Worm (Caenorhabditis elegans) whole organism, L3 larva: Measurements from ENCODE around the gene F22F4.5.
A peak's percentile ranks its signal among the peaks of the same experiment; 100 is the strongest.

Source experiments
- ZK546.5 ChIP-seq: sonication (generic microtip); optimal IDR thresholded peaks from 2 replicates; lab custom pipeline; 2017; ENCODE audit warnings: missing biosample characterization, missing genetic modification characterization
- aly-2 ChIP-seq: fragments of 150-350 bp; optimal IDR thresholded peaks from 2 replicates; lab custom pipeline; 2014; ENCODE audit warnings: missing biosample characterization, missing genetic modification characterization
- ama-1 ChIP-seq: fragments of 150-350 bp; optimal IDR thresholded peaks from 2 replicates; lab custom pipeline; 2018
- ceh-16 ChIP-seq: sonication (generic microtip); optimal IDR thresholded peaks from 2 replicates; lab custom pipeline; 2017; ENCODE audit warnings: missing biosample characterization, missing genetic modification characterization
- ceh-28 ChIP-seq: fragments of 150-350 bp; optimal IDR thresholded peaks from 2 replicates; lab custom pipeline; 2014; ENCODE audit warnings: missing biosample characterization, missing genetic modification reagents, missing genetic modification characterization
- ceh-82 ChIP-seq: fragments of 150-350 bp; optimal IDR thresholded peaks from 2 replicates; lab custom pipeline; 2014; ENCODE audit warnings: missing biosample characterization, missing genetic modification characterization
- daf-12 ChIP-seq: fragments of 150-350 bp; optimal IDR thresholded peaks from 2 replicates; lab custom pipeline; 2014; ENCODE audit warnings: missing biosample characterization, missing genetic modification reagents, missing genetic modification characterization
- egl-27 ChIP-seq: sonication (generic microtip); optimal IDR thresholded peaks from 4 replicates; lab custom pipeline; 2017; ENCODE audit warnings: missing biosample characterization, missing genetic modification reagents, missing genetic modification characterization
- egl-5 ChIP-seq: fragments of 150-350 bp; optimal IDR thresholded peaks from 2 replicates; lab custom pipeline; 2017; ENCODE audit warnings: missing biosample characterization, missing genetic modification reagents, missing genetic modification characterization, inconsistent platforms
- elt-1 ChIP-seq: fragments of 150-350 bp; optimal IDR thresholded peaks from 2 replicates; lab custom pipeline; 2014; ENCODE audit warnings: missing biosample characterization, missing genetic modification characterization
- elt-2 ChIP-seq: sonication (generic microtip); optimal IDR thresholded peaks from 2 replicates; lab custom pipeline; 2016; ENCODE audit warnings: missing genetic modification reagents, mild to moderate bottlenecking, missing genetic modification characterization, missing compliant biosample characterization
- elt-3 ChIP-seq, 3 experiments: fragments of 150-350 bp in 1 of 3; sonication (generic microtip) in 2 of 3; optimal IDR thresholded peaks; 2 replicates in 2 of 3; 4 replicates in 1 of 3; lab custom pipeline; 2014 to 2017; ENCODE audit warnings: missing biosample characterization in 3 of 3, missing genetic modification characterization in 3 of 3
- eor-1 ChIP-seq, 2 experiments: fragments of 150-350 bp; optimal IDR thresholded peaks; 2 replicates each; lab custom pipeline; 2014 to 2018; ENCODE audit warnings: missing biosample characterization in 2 of 2, missing genetic modification characterization in 2 of 2
- fkh-10 ChIP-seq: sonication (generic microtip); optimal IDR thresholded peaks from 2 replicates; lab custom pipeline; 2017; ENCODE audit warnings: missing biosample characterization, missing genetic modification reagents, missing genetic modification characterization
- fkh-2 ChIP-seq: fragments of 150-350 bp; optimal IDR thresholded peaks from 2 replicates; lab custom pipeline; 2014; ENCODE audit warnings: missing biosample characterization, missing genetic modification reagents, missing genetic modification characterization
- fos-1 ChIP-seq: fragments of 150-350 bp; optimal IDR thresholded peaks from 2 replicates; lab custom pipeline; 2014; ENCODE audit warnings: missing biosample characterization, missing genetic modification characterization
- hmg-11 ChIP-seq: sonication (generic microtip); optimal IDR thresholded peaks from 2 replicates; lab custom pipeline; 2016; ENCODE audit warnings: missing genetic modification characterization, missing compliant biosample characterization
- jun-1 ChIP-seq: fragments of 150-350 bp; optimal IDR thresholded peaks from 2 replicates; lab custom pipeline; 2014; ENCODE audit warnings: missing biosample characterization, missing genetic modification reagents, missing genetic modification characterization
- lin-15B ChIP-seq: fragments of 150-350 bp; optimal IDR thresholded peaks from 2 replicates; lab custom pipeline; 2014; ENCODE audit warnings: missing biosample characterization, missing genetic modification characterization
- lin-39 ChIP-seq: fragments of 150-350 bp; optimal IDR thresholded peaks from 2 replicates; lab custom pipeline; 2018; ENCODE audit warnings: missing biosample characterization, missing genetic modification reagents, missing genetic modification characterization
- mdl-1 ChIP-seq: fragments of 150-350 bp; optimal IDR thresholded peaks from 2 replicates; lab custom pipeline; 2014; ENCODE audit warnings: missing biosample characterization, missing genetic modification characterization
- nfya-1 ChIP-seq: sonication (generic microtip); optimal IDR thresholded peaks from 2 replicates; lab custom pipeline; 2017; ENCODE audit warnings: missing genetic modification characterization, mild to moderate bottlenecking, missing compliant biosample characterization, antibody characterized with exemption, moderate library complexity; ENCODE audit not compliant: insufficient read depth
- nhr-11 ChIP-seq: fragments of 150-350 bp; optimal IDR thresholded peaks from 2 replicates; lab custom pipeline; 2014; ENCODE audit warnings: missing biosample characterization, missing genetic modification characterization
- nhr-237 ChIP-seq: fragments of 150-350 bp; optimal IDR thresholded peaks from 2 replicates; lab custom pipeline; 2014; ENCODE audit warnings: missing biosample characterization, missing genetic modification characterization
- nhr-43 ChIP-seq: sonication (generic microtip); optimal IDR thresholded peaks from 2 replicates; lab custom pipeline; 2016; ENCODE audit warnings: mild to moderate bottlenecking, missing genetic modification characterization, missing compliant biosample characterization; ENCODE audit not compliant: poor library complexity, severe bottlenecking
- nhr-77 ChIP-seq: fragments of 150-350 bp; optimal IDR thresholded peaks from 2 replicates; lab custom pipeline; 2014; ENCODE audit warnings: missing biosample characterization, missing genetic modification characterization
- pha-4 ChIP-seq: fragments of 150-350 bp; optimal IDR thresholded peaks from 2 replicates; lab custom pipeline; 2014; ENCODE audit warnings: missing biosample characterization, missing genetic modification reagents, missing genetic modification characterization
- pqm-1 ChIP-seq: fragments of 150-350 bp; optimal IDR thresholded peaks from 2 replicates; lab custom pipeline; 2017; ENCODE audit warnings: missing biosample characterization, missing genetic modification characterization, inconsistent platforms
- snpc-4 ChIP-seq: fragments of 150-350 bp; optimal IDR thresholded peaks from 2 replicates; lab custom pipeline; 2014; ENCODE audit warnings: missing biosample characterization, missing genetic modification characterization
- tbx-2 ChIP-seq: sonication (generic microtip); optimal IDR thresholded peaks from 2 replicates; lab custom pipeline; 2016; ENCODE audit warnings: mild to moderate bottlenecking, missing genetic modification characterization, missing compliant biosample characterization
- unc-39 ChIP-seq: sonication (generic microtip); optimal IDR thresholded peaks from 4 replicates; lab custom pipeline; 2017; ENCODE audit warnings: missing biosample characterization, missing genetic modification characterization
- unc-62 ChIP-seq: fragments of 150-350 bp; sonication (generic microtip); optimal IDR thresholded peaks from 4 replicates; lab custom pipeline; 2014; ENCODE audit warnings: missing biosample characterization, missing genetic modification reagents, missing genetic modification characterization
- zag-1 ChIP-seq: fragments of 150-350 bp; optimal IDR thresholded peaks from 2 replicates; lab custom pipeline; 2014; ENCODE audit warnings: missing biosample characterization, missing genetic modification characterization
- ztf-4 ChIP-seq: fragments of 150-350 bp; optimal IDR thresholded peaks from 2 replicates; lab custom pipeline; 2014; ENCODE audit warnings: missing biosample characterization, missing genetic modification characterization

The F22F4.5 gene

DNA sequence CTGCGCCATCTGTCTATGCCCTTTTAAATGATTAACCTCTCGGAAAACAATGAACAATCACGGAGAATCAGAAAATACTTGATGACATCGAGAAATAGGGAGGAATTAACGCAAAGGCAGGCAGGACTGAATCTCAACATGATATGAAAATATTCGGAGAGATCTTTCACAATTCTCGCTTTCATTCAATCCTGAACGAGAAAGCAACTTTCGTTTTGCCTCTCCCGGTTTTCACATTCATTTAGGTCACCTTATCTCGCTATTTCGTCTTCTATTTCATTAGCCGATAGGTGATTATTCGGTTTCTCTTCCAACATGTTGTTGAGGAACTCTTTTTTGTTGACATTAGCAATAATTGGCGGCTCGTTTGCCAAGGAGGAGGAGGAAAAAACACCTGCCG lies 11.6 kb upstream of the F22F4.5 start:
- TF ChIP-seq elt-2 (tag; lab: Kevin White, UChicago) (no peak), nhr-77 (no peak), nhr-43 (tag; lab: Kevin White, UChicago) (peak; percentile 41), pqm-1 (tag; lab: Kevin White, UChicago) (no peak), unc-62 (GFP tag; lab: Kevin White, UChicago) (no peak), ceh-82 (tag; lab: Kevin White, UChicago) (no peak), daf-12 (tag; lab: Kevin White, UChicago) (no peak)

DNA sequence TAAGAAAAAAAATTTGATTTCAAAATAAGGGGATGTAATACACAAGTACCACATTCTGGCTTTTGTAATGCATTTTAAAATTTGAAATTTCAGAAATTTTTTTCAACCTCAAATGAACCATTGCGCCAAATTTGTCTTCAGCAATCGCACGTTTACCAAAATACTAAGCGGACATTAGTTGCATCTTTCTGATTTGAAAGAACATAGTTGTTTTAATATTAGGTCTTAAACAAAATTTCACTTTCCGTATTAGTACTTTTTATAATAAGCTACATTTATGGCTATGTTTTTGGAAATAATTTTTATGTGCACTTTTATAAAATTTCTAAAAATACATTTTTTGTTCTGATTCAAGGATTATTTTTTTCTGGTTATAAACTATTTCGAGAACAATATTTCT lies 11.2 kb upstream of the F22F4.5 start, which contains the start of gene sups-1:
sups-1 (plus strand) TSS at position 301 of the 400 bp plus-strand sequence.
- TF ChIP-seq unc-62 (GFP tag; lab: Kevin White, UChicago), result no peak
- no peak for TF ChIP-seq nfya-1 (tag; lab: Kevin White, UChicago)
- no peak for TF ChIP-seq elt-3 (tag; optimal IDR thresholded peaks at IDR 0.05; lab: Kevin White, UChicago)
- no peak for TF ChIP-seq egl-27 (tag; lab: Kevin White, UChicago)
- TF ChIP-seq nhr-11 (tag; lab: Kevin White, UChicago), result no peak
- TF ChIP-seq ZK546.5 (tag; lab: Kevin White, UChicago), result no peak
- no peak for TF ChIP-seq ama-1 (lab: Kevin White, UChicago)
- no peak for TF ChIP-seq lin-39 (tag; lab: Kevin White, UChicago)
- TF ChIP-seq pha-4 (tag; lab: Kevin White, UChicago), result no peak
- TF ChIP-seq aly-2 (tag; lab: Kevin White, UChicago), result no peak
- no peak for TF ChIP-seq tbx-2 (tag; lab: Kevin White, UChicago)
- TF ChIP-seq lin-15B (tag; lab: Kevin White, UChicago), result no peak
- no peak for TF ChIP-seq snpc-4 (tag; lab: Kevin White, UChicago)
- no peak for TF ChIP-seq ztf-4
- TF ChIP-seq elt-1 (tag; lab: Kevin White, UChicago), result no peak
- no peak for TF ChIP-seq ceh-28 (tag; lab: Kevin White, UChicago)
- no peak for TF ChIP-seq nhr-237 (tag; lab: Kevin White, UChicago)
- TF ChIP-seq fkh-10 (GFP tag; lab: Kevin White, UChicago), result no peak

DNA sequence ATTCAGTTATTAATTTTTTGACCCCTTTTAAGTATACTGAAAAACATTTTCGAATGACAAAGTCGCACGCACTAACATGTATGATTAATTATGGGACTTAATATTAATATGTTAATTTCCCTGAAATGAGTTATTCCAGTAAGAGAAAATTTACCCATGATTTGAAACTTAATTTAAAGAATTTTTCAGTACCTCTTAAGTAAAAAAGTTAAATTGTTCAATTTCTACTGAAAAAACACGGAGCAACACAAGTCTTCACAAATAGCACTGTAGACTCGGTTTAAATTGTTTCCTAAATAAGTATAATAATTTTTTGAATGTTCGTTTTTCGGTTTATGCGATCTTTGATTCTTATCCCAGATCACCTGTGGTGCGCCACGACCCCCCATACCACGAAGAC lies 9.8 kb upstream of the F22F4.5 start:
- TF ChIP-seq jun-1 (tag; lab: Kevin White, UChicago), result no peak

DNA sequence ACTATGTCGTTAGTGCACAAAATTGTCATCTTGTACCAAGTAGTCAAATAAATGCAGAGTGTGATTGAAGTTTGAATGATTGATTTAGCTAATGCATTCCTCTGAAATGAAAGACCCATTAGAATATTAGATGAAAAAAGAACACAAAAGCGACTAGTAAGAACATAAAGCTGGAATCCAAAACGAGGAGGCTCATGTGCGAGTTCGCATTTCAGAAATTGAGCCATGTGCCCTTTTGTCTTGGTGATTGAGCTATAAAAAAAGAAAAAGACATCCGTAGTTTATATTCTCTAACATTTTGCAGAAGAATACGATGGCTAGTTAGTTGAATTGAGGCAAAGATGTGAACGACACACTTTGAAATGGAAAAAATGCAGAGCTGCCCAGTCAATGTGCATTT lies 8.8 kb upstream of the F22F4.5 start, which contains the start of gene F22F4.4:
F22F4.4 (minus strand) TSS at position 101 of the 400 bp plus-strand sequence.
- no peak for TF ChIP-seq ceh-16 (tag; lab: Kevin White, UChicago)
- TF ChIP-seq jun-1 (tag; lab: Kevin White, UChicago), result no peak
- no peak for TF ChIP-seq egl-5 (tag; lab: Kevin White, UChicago)
- no peak for TF ChIP-seq zag-1
- no peak for TF ChIP-seq eor-1 (tag; optimal IDR thresholded peaks at IDR 0.05; lab: Kevin White, UChicago)
- no peak for TF ChIP-seq fos-1 (tag; lab: Kevin White, UChicago)
- no peak for TF ChIP-seq elt-3 (tag; optimal IDR thresholded peaks at IDR 0.05; lab: Kevin White, UChicago)
- no peak for TF ChIP-seq lin-39 (tag; lab: Kevin White, UChicago)
- TF ChIP-seq ZK546.5 (tag; lab: Kevin White, UChicago), result no peak
- no peak for TF ChIP-seq unc-62 (GFP tag; lab: Kevin White, UChicago)
- TF ChIP-seq unc-39 (tag; lab: Kevin White, UChicago), result no peak
- TF ChIP-seq ama-1 (lab: Kevin White, UChicago), result no peak
- TF ChIP-seq nhr-11 (tag; lab: Kevin White, UChicago), result no peak
- no peak for TF ChIP-seq fkh-2 (tag; lab: Kevin White, UChicago)
- TF ChIP-seq snpc-4 (tag; lab: Kevin White, UChicago), result no peak
- TF ChIP-seq elt-2 (tag; lab: Kevin White, UChicago), result no peak
- TF ChIP-seq mdl-1 (tag; lab: Kevin White, UChicago), result no peak
- TF ChIP-seq hmg-11, result no peak

DNA sequence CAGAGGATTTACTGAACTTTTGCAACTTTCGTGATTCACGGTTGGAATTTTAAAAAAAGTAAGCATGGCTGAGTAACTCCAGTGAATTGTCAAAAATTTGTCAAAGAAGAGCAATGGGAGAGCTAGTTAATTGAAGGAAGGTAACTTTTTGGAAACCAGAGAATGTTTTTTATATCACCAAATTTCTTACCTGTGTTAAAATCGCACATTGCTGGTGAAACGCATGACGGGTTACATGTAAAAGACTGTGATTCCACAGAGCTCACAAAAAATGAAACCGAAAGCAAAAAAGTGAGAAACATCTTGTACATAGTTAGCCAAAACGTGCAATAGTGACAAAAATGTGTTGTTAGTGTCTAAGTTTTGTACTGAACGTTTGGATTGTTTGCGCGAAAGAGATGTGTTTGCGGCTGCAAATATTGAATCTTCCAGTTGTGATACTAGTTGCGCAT lies 6.5 kb upstream of the F22F4.5 start, which contains the start of gene F22F4.9:
F22F4.9 (minus strand) TSS at position 402 of the 452 bp plus-strand sequence.
- TF ChIP-seq pha-4 (tag; lab: Kevin White, UChicago), result peak; percentile 66
- no peak for TF ChIP-seq elt-3 (tag; optimal IDR thresholded peaks at IDR 0.05; lab: Kevin White, UChicago)
- TF ChIP-seq, all 47 proteins: peak for 1
